Worm (Caenorhabditis elegans) whole organism, L3 larva: ENCODE results near the gene nhr-39.
A peak's percentile ranks its signal among the peaks of the same experiment; 100 is the strongest.

Experiments used
- R02D3.7 ChIP-seq: fragments of 150-350 bp; optimal IDR thresholded peaks from 2 replicates; lab custom pipeline; 2014; ENCODE audit warnings: missing biosample characterization, missing genetic modification characterization
- ZK546.5 ChIP-seq: sonication (generic microtip); optimal IDR thresholded peaks from 2 replicates; lab custom pipeline; 2017; ENCODE audit warnings: missing biosample characterization, missing genetic modification characterization
- aly-2 ChIP-seq: fragments of 150-350 bp; optimal IDR thresholded peaks from 2 replicates; lab custom pipeline; 2014; ENCODE audit warnings: missing biosample characterization, missing genetic modification characterization
- ama-1 ChIP-seq: fragments of 150-350 bp; optimal IDR thresholded peaks from 2 replicates; lab custom pipeline; 2018
- ceh-16 ChIP-seq: sonication (generic microtip); optimal IDR thresholded peaks from 2 replicates; lab custom pipeline; 2017; ENCODE audit warnings: missing biosample characterization, missing genetic modification characterization
- ceh-28 ChIP-seq: fragments of 150-350 bp; optimal IDR thresholded peaks from 2 replicates; lab custom pipeline; 2014; ENCODE audit warnings: missing biosample characterization, missing genetic modification reagents, missing genetic modification characterization
- ceh-82 ChIP-seq: fragments of 150-350 bp; optimal IDR thresholded peaks from 2 replicates; lab custom pipeline; 2014; ENCODE audit warnings: missing biosample characterization, missing genetic modification characterization
- ceh-9 ChIP-seq: sonication (generic microtip); optimal IDR thresholded peaks from 2 replicates; lab custom pipeline; 2018; ENCODE audit warnings: missing biosample characterization, missing genetic modification characterization
- daf-12 ChIP-seq: fragments of 150-350 bp; optimal IDR thresholded peaks from 2 replicates; lab custom pipeline; 2014; ENCODE audit warnings: missing biosample characterization, missing genetic modification reagents, missing genetic modification characterization
- egl-27 ChIP-seq: sonication (generic microtip); optimal IDR thresholded peaks from 4 replicates; lab custom pipeline; 2017; ENCODE audit warnings: missing biosample characterization, missing genetic modification reagents, missing genetic modification characterization
- egl-5 ChIP-seq: fragments of 150-350 bp; optimal IDR thresholded peaks from 2 replicates; lab custom pipeline; 2017; ENCODE audit warnings: missing biosample characterization, missing genetic modification reagents, missing genetic modification characterization, inconsistent platforms
- elt-1 ChIP-seq: fragments of 150-350 bp; optimal IDR thresholded peaks from 2 replicates; lab custom pipeline; 2014; ENCODE audit warnings: missing biosample characterization, missing genetic modification characterization
- elt-2 ChIP-seq: sonication (generic microtip); optimal IDR thresholded peaks from 2 replicates; lab custom pipeline; 2016; ENCODE audit warnings: missing genetic modification reagents, mild to moderate bottlenecking, missing genetic modification characterization, missing compliant biosample characterization
- elt-3 ChIP-seq, 3 experiments: fragments of 150-350 bp in 1 of 3; sonication (generic microtip) in 2 of 3; optimal IDR thresholded peaks; 2 replicates in 2 of 3; 4 replicates in 1 of 3; lab custom pipeline; 2014 to 2017; ENCODE audit warnings: missing biosample characterization in 3 of 3, missing genetic modification characterization in 3 of 3
- eor-1 ChIP-seq, 2 experiments: fragments of 150-350 bp; optimal IDR thresholded peaks; 2 replicates each; lab custom pipeline; 2014 to 2018; ENCODE audit warnings: missing biosample characterization in 2 of 2, missing genetic modification characterization in 2 of 2
- fkh-10 ChIP-seq: sonication (generic microtip); optimal IDR thresholded peaks from 2 replicates; lab custom pipeline; 2017; ENCODE audit warnings: missing biosample characterization, missing genetic modification reagents, missing genetic modification characterization
- fkh-2 ChIP-seq: fragments of 150-350 bp; optimal IDR thresholded peaks from 2 replicates; lab custom pipeline; 2014; ENCODE audit warnings: missing biosample characterization, missing genetic modification reagents, missing genetic modification characterization
- fos-1 ChIP-seq: fragments of 150-350 bp; optimal IDR thresholded peaks from 2 replicates; lab custom pipeline; 2014; ENCODE audit warnings: missing biosample characterization, missing genetic modification characterization
- hmg-11 ChIP-seq: sonication (generic microtip); optimal IDR thresholded peaks from 2 replicates; lab custom pipeline; 2016; ENCODE audit warnings: missing genetic modification characterization, missing compliant biosample characterization
- jun-1 ChIP-seq: fragments of 150-350 bp; optimal IDR thresholded peaks from 2 replicates; lab custom pipeline; 2014; ENCODE audit warnings: missing biosample characterization, missing genetic modification reagents, missing genetic modification characterization
- lin-15B ChIP-seq: fragments of 150-350 bp; optimal IDR thresholded peaks from 2 replicates; lab custom pipeline; 2014; ENCODE audit warnings: missing biosample characterization, missing genetic modification characterization
- lin-39 ChIP-seq: fragments of 150-350 bp; optimal IDR thresholded peaks from 2 replicates; lab custom pipeline; 2018; ENCODE audit warnings: missing biosample characterization, missing genetic modification reagents, missing genetic modification characterization
- lsy-12 ChIP-seq: sonication (generic microtip); optimal IDR thresholded peaks from 2 replicates; lab custom pipeline; 2016; ENCODE audit warnings: mild to moderate bottlenecking, missing genetic modification characterization, missing compliant biosample characterization
- mdl-1 ChIP-seq: fragments of 150-350 bp; optimal IDR thresholded peaks from 2 replicates; lab custom pipeline; 2014; ENCODE audit warnings: missing biosample characterization, missing genetic modification characterization
- mml-1 ChIP-seq: fragments of 150-350 bp; sonication (generic microtip); optimal IDR thresholded peaks from 3 replicates; lab custom pipeline; 2014; ENCODE audit warnings: missing biosample characterization, missing genetic modification characterization
- nfya-1 ChIP-seq: sonication (generic microtip); optimal IDR thresholded peaks from 2 replicates; lab custom pipeline; 2017; ENCODE audit warnings: missing genetic modification characterization, mild to moderate bottlenecking, missing compliant biosample characterization, antibody characterized with exemption, moderate library complexity; ENCODE audit not compliant: insufficient read depth
- nhr-11 ChIP-seq: fragments of 150-350 bp; optimal IDR thresholded peaks from 2 replicates; lab custom pipeline; 2014; ENCODE audit warnings: missing biosample characterization, missing genetic modification characterization
- nhr-12 ChIP-seq: fragments of 150-350 bp; optimal IDR thresholded peaks from 2 replicates; lab custom pipeline; 2014; ENCODE audit warnings: missing biosample characterization, missing genetic modification characterization
- nhr-23 ChIP-seq: fragments of 150-350 bp; optimal IDR thresholded peaks from 2 replicates; lab custom pipeline; 2014; ENCODE audit warnings: missing biosample characterization, missing genetic modification reagents, missing genetic modification characterization
- nhr-237 ChIP-seq: fragments of 150-350 bp; optimal IDR thresholded peaks from 2 replicates; lab custom pipeline; 2014; ENCODE audit warnings: missing biosample characterization, missing genetic modification characterization
- nhr-25 ChIP-seq: sonication (generic microtip); optimal IDR thresholded peaks from 2 replicates; lab custom pipeline; 2017; ENCODE audit warnings: missing biosample characterization, missing genetic modification characterization
- nhr-28 ChIP-seq: fragments of 150-350 bp; optimal IDR thresholded peaks from 2 replicates; lab custom pipeline; 2014; ENCODE audit warnings: missing biosample characterization, missing genetic modification characterization
- nhr-43 ChIP-seq: sonication (generic microtip); optimal IDR thresholded peaks from 2 replicates; lab custom pipeline; 2016; ENCODE audit warnings: mild to moderate bottlenecking, missing genetic modification characterization, missing compliant biosample characterization; ENCODE audit not compliant: poor library complexity, severe bottlenecking
- nhr-67 ChIP-seq: fragments of 150-350 bp; optimal IDR thresholded peaks from 2 replicates; lab custom pipeline; 2014; ENCODE audit warnings: missing biosample characterization, missing genetic modification characterization
- nhr-76 ChIP-seq: fragments of 150-350 bp; sonication (generic microtip); optimal IDR thresholded peaks from 5 replicates; lab custom pipeline; 2014; ENCODE audit warnings: missing biosample characterization, missing genetic modification characterization
- nhr-77 ChIP-seq: fragments of 150-350 bp; optimal IDR thresholded peaks from 2 replicates; lab custom pipeline; 2014; ENCODE audit warnings: missing biosample characterization, missing genetic modification characterization
- pha-4 ChIP-seq: fragments of 150-350 bp; optimal IDR thresholded peaks from 2 replicates; lab custom pipeline; 2014; ENCODE audit warnings: missing biosample characterization, missing genetic modification reagents, missing genetic modification characterization
- pqm-1 ChIP-seq: fragments of 150-350 bp; optimal IDR thresholded peaks from 2 replicates; lab custom pipeline; 2017; ENCODE audit warnings: missing biosample characterization, missing genetic modification characterization, inconsistent platforms
- sea-2 ChIP-seq: fragments of 150-350 bp; sonication (generic microtip); optimal IDR thresholded peaks from 4 replicates; lab custom pipeline; 2014; ENCODE audit warnings: missing biosample characterization, missing genetic modification reagents, missing genetic modification characterization
- skn-1 ChIP-seq: fragments of 150-350 bp; optimal IDR thresholded peaks from 2 replicates; lab custom pipeline; 2014; ENCODE audit warnings: missing biosample characterization, missing genetic modification characterization
- snpc-4 ChIP-seq: fragments of 150-350 bp; optimal IDR thresholded peaks from 2 replicates; lab custom pipeline; 2014; ENCODE audit warnings: missing biosample characterization, missing genetic modification characterization
- tbx-2 ChIP-seq: sonication (generic microtip); optimal IDR thresholded peaks from 2 replicates; lab custom pipeline; 2016; ENCODE audit warnings: mild to moderate bottlenecking, missing genetic modification characterization, missing compliant biosample characterization
- unc-39 ChIP-seq: sonication (generic microtip); optimal IDR thresholded peaks from 4 replicates; lab custom pipeline; 2017; ENCODE audit warnings: missing biosample characterization, missing genetic modification characterization
- unc-62 ChIP-seq: fragments of 150-350 bp; sonication (generic microtip); optimal IDR thresholded peaks from 4 replicates; lab custom pipeline; 2014; ENCODE audit warnings: missing biosample characterization, missing genetic modification reagents, missing genetic modification characterization
- zag-1 ChIP-seq: fragments of 150-350 bp; optimal IDR thresholded peaks from 2 replicates; lab custom pipeline; 2014; ENCODE audit warnings: missing biosample characterization, missing genetic modification characterization
- ztf-11 ChIP-seq: fragments of 150-350 bp; optimal IDR thresholded peaks from 2 replicates; lab custom pipeline; 2014; ENCODE audit warnings: missing biosample characterization, missing genetic modification characterization
- ztf-4 ChIP-seq: fragments of 150-350 bp; optimal IDR thresholded peaks from 2 replicates; lab custom pipeline; 2014; ENCODE audit warnings: missing biosample characterization, missing genetic modification characterization

Gene nhr-39

DNA sequence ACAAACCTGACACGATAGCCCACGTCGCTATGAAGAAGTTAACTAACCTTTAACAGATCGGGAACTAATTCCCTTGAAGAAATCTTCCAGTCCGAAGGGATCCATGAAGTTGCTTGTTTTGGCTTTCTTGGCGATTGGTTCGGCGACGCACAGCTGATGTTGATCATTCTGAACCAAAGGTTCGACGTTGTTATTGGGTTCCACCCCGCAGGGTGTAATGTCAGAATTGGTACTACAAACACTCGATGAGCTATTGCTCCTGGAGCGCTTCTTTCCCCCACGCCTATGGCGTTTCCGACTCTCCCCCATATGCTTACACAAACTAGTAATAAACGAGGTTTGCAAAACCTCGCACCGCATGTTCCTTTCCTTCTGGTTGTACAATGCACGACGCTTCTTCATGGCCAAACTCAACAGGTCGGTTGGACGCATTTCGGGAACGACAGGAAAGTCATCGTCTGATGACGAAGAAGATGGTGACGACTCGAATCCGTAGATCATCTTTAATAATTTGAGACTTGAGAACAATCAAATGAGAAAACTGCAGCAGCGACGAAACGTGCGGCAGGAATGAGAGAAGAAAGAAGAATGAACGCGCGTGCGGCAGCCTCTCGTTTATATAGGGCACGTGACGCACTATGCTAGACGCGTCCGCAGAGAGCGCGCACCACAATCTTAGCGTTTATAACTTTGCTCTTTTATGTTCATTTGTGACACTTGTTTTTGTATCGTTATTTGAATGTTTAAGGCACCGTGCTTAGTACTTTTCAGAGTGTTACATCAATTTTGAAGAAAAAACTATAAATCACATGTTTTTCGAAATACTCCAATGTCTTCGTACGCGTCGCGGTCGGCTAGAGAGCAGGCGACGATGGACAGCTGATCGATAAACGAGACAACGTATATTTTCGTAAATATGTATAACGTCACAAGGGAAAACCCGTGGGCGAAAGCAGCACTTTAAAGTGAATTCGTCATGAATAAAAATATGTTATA, 40.8 kb downstream of the nhr-39 start, which contains the start of gene tos-1 (continued):
- TF ChIP-seq ceh-28 (tag; lab: Kevin White, UChicago) (peak; percentile 95), daf-12 (tag; lab: Kevin White, UChicago) (peak; percentile 60), ztf-11 (peak; percentile 7), ama-1 (lab: Kevin White, UChicago) (peak; percentile 100), snpc-4 (tag; lab: Kevin White, UChicago) (peak; percentile 53), ceh-9 (tag; lab: Kevin White, UChicago) (no peak), jun-1 (tag; lab: Kevin White, UChicago) (peak; percentile 98), fos-1 (tag; lab: Kevin White, UChicago) (peak; percentile 92), nhr-43 (peak; percentile 93)

ce11 chrV:9346804-9347203, 43.7 kb downstream of the nhr-39 start, which contains the start of the genes K07B1.7 and try-5:
K07B1.7 (minus strand) TSS chrV:9346962.
try-5 (plus strand) TSS chrV:9347044.
- TF ChIP-seq lsy-12 (no peak), nhr-28 (tag; lab: Kevin White, UChicago) (no peak), tbx-2 (tag; lab: Kevin White, UChicago) (no peak), fos-1 (tag; lab: Kevin White, UChicago) (no peak), nhr-76 (tag; lab: Kevin White, UChicago) (no peak), ceh-82 (tag; lab: Kevin White, UChicago) (no peak), snpc-4 (tag; lab: Kevin White, UChicago) (no peak), elt-2 (no peak), unc-62 (GFP tag; lab: Kevin White, UChicago) (no peak), egl-5 (peak; percentile 54), nhr-23 (tag; lab: Kevin White, UChicago) (no peak), pha-4 (tag; lab: Kevin White, UChicago) (peak; percentile 85), daf-12 (tag; lab: Kevin White, UChicago) (no peak), R02D3.7 (tag; lab: Kevin White, UChicago) (peak; percentile 96), mdl-1 (no peak), nhr-237 (tag; lab: Kevin White, UChicago) (no peak), ztf-11 (no peak), egl-27 (tag; lab: Kevin White, UChicago) (no peak), nhr-12 (tag; lab: Kevin White, UChicago) (no peak), jun-1 (tag; lab: Kevin White, UChicago) (no peak), skn-1 (tag; lab: Kevin White, UChicago) (peak; percentile 61), nhr-43 (no peak), nhr-77 (tag; lab: Kevin White, UChicago) (no peak), ceh-28 (tag; lab: Kevin White, UChicago) (peak; percentile 94), fkh-2 (tag; lab: Kevin White, UChicago) (no peak), pqm-1 (tag; lab: Kevin White, UChicago) (no peak), zag-1 (no peak), fkh-10 (GFP tag; lab: Kevin White, UChicago) (no peak), eor-1 (tag; optimal IDR thresholded peaks at IDR 0.05; lab: Kevin White, UChicago) (no peak), nfya-1 (tag; lab: Kevin White, UChicago) (peak; percentile 82), nhr-67 (tag; lab: Kevin White, UChicago) (no peak), mml-1 (tag; lab: Kevin White, UChicago) (no peak), aly-2 (tag; lab: Kevin White, UChicago) (no peak), ama-1 (lab: Kevin White, UChicago) (no peak), sea-2 (no peak), nhr-25 (tag; lab: Kevin White, UChicago) (peak; percentile 62), elt-3 (tag; optimal IDR thresholded peaks at IDR 0.05; lab: Kevin White, UChicago) (no peak), unc-39 (tag; lab: Kevin White, UChicago) (no peak), elt-1 (tag; lab: Kevin White, UChicago) (no peak), ZK546.5 (tag; lab: Kevin White, UChicago) (no peak), ceh-9 (tag; lab: Kevin White, UChicago) (no peak), lin-39 (tag; lab: Kevin White, UChicago) (peak; percentile 12), lin-15B (tag; lab: Kevin White, UChicago) (peak; percentile 64), hmg-11 (tag; lab: Kevin White, UChicago) (no peak), ceh-16 (tag; lab: Kevin White, UChicago) (no peak), ztf-4 (tag; lab: Kevin White, UChicago) (no peak), nhr-11 (tag; lab: Kevin White, UChicago) (no peak)
- TF ChIP-seq, all 47 proteins: peak for 9
